Worm (Caenorhabditis elegans) whole organism, L4/young adult: ENCODE results near the gene cdr-7.

Experiments
- W03F9.2 ChIP-seq: fragments of 150-350 bp; optimal IDR thresholded peaks from 2 replicates; lab custom pipeline; 2014; ENCODE audit warnings: missing biosample characterization, missing genetic modification characterization
- dao-5 ChIP-seq: sonication (generic microtip); optimal IDR thresholded peaks from 2 replicates; lab custom pipeline; 2016; ENCODE audit warnings: missing genotype, missing genetic modification characterization, moderate library complexity, missing compliant biosample characterization
- him-1 ChIP-seq: sonication (generic microtip); optimal IDR thresholded peaks from 2 replicates; lab custom pipeline; 2016; ENCODE audit warnings: missing genotype, missing genetic modification reagents, missing genetic modification characterization, missing compliant biosample characterization

DNA sequence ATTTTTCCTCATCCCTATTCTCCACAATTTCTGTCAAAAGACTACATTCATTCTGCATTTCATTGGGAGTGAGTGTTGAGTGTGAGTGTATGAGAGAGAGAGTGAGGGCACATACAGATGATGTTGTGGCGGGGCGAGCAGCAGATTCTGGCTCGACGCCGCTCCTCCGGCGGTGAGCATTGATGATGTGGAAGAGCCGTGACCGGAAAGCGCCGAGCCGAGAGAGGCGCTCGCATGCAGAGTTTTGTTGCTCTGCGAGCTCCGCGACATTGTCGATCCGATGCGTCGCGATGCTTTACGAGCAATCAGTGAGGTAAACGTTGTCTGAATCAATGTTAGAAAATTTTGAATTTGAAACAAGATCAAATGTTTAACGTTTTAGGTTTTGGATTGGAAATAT lies 43.8 kb upstream of the cdr-7 start:
- TF ChIP-seq him-1 = peak; percentile 12
- no peak for TF ChIP-seq W03F9.2 (tag; lab: Kevin White, UChicago)
- no peak for TF ChIP-seq dao-5
